Worm (Caenorhabditis elegans) whole organism, midembryonic: Measurements from ENCODE around the gene immt-1.

Source experiments
- T22C8.4 ChIP-seq: fragments of 200-800 bp; sonication (Bioruptor generic); IDR thresholded peaks from 2 replicates; pipeline ENCODE4 v1.3.6; 2022; ENCODE audit warnings: missing genetic modification characterization, missing compliant biosample characterization
- cog-1 ChIP-seq: sonication (generic microtip); optimal IDR thresholded peaks from 2 replicates; lab custom pipeline; 2016; ENCODE audit warnings: missing genetic modification characterization, missing compliant biosample characterization
- flt-1 ChIP-seq: fragments of 200-800 bp; sonication (Bioruptor generic); IDR thresholded peaks from 2 replicates; pipeline ENCODE4 v1.3.6; 2022; ENCODE audit warnings: missing genetic modification characterization, missing compliant biosample characterization
- klf-2 ChIP-seq: fragments of 200-800 bp; sonication (Bioruptor generic); conservative IDR thresholded peaks from 2 replicates; pipeline ENCODE4 v1.3.6; 2022; ENCODE audit warnings: missing genetic modification reagents, missing genetic modification characterization, missing compliant biosample characterization
- med-1 ChIP-seq: sonication (generic microtip); optimal IDR thresholded peaks from 2 replicates; lab custom pipeline; 2017; ENCODE audit warnings: missing genetic modification characterization, mild to moderate bottlenecking, missing compliant biosample characterization, antibody characterized with exemption, missing genetic modification reagents; ENCODE audit not compliant: insufficient read depth
- ref-1 ChIP-seq: fragments of 200-800 bp; sonication (Bioruptor generic); conservative IDR thresholded peaks from 2 replicates; pipeline ENCODE4 v1.3.6; 2022; ENCODE audit warnings: missing genetic modification reagents, missing genetic modification characterization, missing compliant biosample characterization
- tab-1 ChIP-seq: fragments of 200-800 bp; sonication (Bioruptor generic); IDR thresholded peaks from 2 replicates; pipeline ENCODE4 v1.3.6; 2022; ENCODE audit warnings: missing genetic modification characterization, missing compliant biosample characterization
- ztf-23 ChIP-seq: fragments of 200-800 bp; sonication (Bioruptor generic); IDR thresholded peaks from 2 replicates; pipeline ENCODE4 v1.3.6; 2022; ENCODE audit warnings: missing genetic modification reagents, missing genetic modification characterization, missing compliant biosample characterization
- ztf-29 ChIP-seq: fragments of 200-800 bp; sonication (Bioruptor generic); IDR thresholded peaks from 2 replicates; pipeline ENCODE4 v1.3.6; 2022; ENCODE audit warnings: missing genetic modification reagents, missing genetic modification characterization, missing compliant biosample characterization

DNA sequence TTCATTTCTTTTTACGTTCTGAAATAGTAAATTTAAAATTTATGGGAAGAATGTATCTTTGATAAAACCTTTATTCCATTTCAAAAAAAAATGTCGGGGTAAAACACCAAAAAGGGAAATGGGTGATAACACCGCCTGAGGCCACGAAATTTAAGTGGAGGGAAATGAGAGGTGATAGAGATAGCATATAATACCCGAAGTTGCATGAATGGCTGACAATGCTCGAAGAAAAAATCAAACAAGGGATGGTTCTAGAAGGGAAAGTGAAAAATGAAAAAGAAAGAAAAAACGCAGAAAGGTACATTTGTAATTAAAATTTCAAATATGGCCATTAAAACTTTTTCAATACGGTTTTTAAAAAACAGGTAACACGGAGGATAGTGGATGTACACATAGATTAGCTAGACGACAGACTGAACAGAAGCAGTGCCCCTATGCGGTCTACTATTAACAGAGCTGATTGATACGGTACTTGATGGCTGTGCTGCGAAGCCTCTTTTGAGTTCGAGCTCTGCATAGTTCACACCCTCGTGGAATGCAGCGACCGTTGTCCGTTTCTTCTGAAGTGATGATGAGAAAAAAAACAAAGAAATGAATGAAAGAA lies 11.3 kb upstream of the immt-1 start:
- TF ChIP-seq ref-1 (GFP tag; lab: Robert Waterston, UW) (no peak), ztf-29 (no peak), klf-2 (GFP tag; lab: Robert Waterston, UW) (no peak), tab-1 (GFP tag; lab: Robert Waterston, UW) (no peak), ztf-23 (GFP tag; lab: Robert Waterston, UW) (no peak), med-1 (no peak), flt-1 (no peak), cog-1 (tag; lab: Kevin White, UChicago) (no peak), T22C8.4 (GFP tag; lab: Robert Waterston, UW) (no peak)
